Worm (Caenorhabditis elegans): ENCODE data around the gene ncs-4.
"Not testable (repeated sequence)": the region's sequence is repeated elsewhere in the genome, so short reads cannot be mapped to it uniquely, and the experiment has no call there.

ncs-4 gene

ce11 chrX:10132546-10133032 lies 43.7 kb upstream of the ncs-4 start (continued):
- TF ChIP-seq chd-7 (tag; optimal IDR thresholded peaks at IDR 0.05), result peak; percentile 54
- peak; percentile 83 for TF ChIP-seq rcor-1 (GFP tag; IDR thresholded peaks at IDR 0.05)
- peak; percentile 54 for TF ChIP-seq ZK185.1 (tag; optimal IDR thresholded peaks at IDR 0.05; ENCODE audit: poor library complexity, severe bottlenecking)
- peak; percentile 48 for TF ChIP-seq nhr-80 (tag; optimal IDR thresholded peaks at IDR 0.05)
- TF ChIP-seq K12H6.12 (tag; optimal IDR thresholded peaks at IDR 0.05), result peak; percentile 19
- peak; percentile 92 for TF ChIP-seq rpc-1 (optimal IDR thresholded peaks at IDR 0.05)
- peak; percentile 89 for TF ChIP-seq rpc-1 (tag; optimal IDR thresholded peaks at IDR 0.05)
- peak; percentile 69 for TF ChIP-seq athp-1 (tag; optimal IDR thresholded peaks at IDR 0.05)
- TF ChIP-seq snpc-4 (GFP tag; optimal IDR thresholded peaks at IDR 0.05), result peak; percentile 61
- TF ChIP-seq snpc-4 (tag; optimal IDR thresholded peaks at IDR 0.05), result peak; percentile 28 to 85 (median 56)
- TF ChIP-seq let-526 (GFP tag; IDR thresholded peaks at IDR 0.05), result peak; percentile 80
- TF ChIP-seq snpc-1.1 (tag; optimal IDR thresholded peaks at IDR 0.05; ENCODE audit: insufficient read depth), result peak; percentile 2
- TF ChIP-seq rec-8 (tag; optimal IDR thresholded peaks at IDR 0.05), result peak; percentile 49 to 50
- peak; percentile 27 for TF ChIP-seq somi-1 (GFP tag; optimal IDR thresholded peaks at IDR 0.05)
- peak; percentile 13 for TF ChIP-seq repo-1 (tag; optimal IDR thresholded peaks at IDR 0.05)
- peak; percentile 53 for TF ChIP-seq mcd-1 (GFP tag; IDR thresholded peaks at IDR 0.05)
- TF ChIP-seq lsy-27 (tag; optimal IDR thresholded peaks at IDR 0.05; ENCODE audit: borderline replicate concordance, insufficient read depth), result peak; percentile 67
- TF ChIP-seq Y53G8AR.9 (GFP tag; conservative IDR thresholded peaks at IDR 0.05), result 0 out of 2 replicates have a peak, but pooled peaks have one; percentile 18
- TF ChIP-seq attf-5 (GFP tag; optimal IDR thresholded peaks at IDR 0.05), result peak; percentile 56
- peak; percentile 80 for TF ChIP-seq B0261.1 (tag; optimal IDR thresholded peaks at IDR 0.05)
- peak; percentile 73 for TF ChIP-seq madf-10 (tag; optimal IDR thresholded peaks at IDR 0.05)
- TF ChIP-seq egrh-3 (GFP tag; IDR thresholded peaks at IDR 0.05), result peak; percentile 23; the same call in 1 of the 2 replicates
- TF ChIP-seq nhr-90 (tag; optimal IDR thresholded peaks at IDR 0.05), result peak; percentile 67
- TF ChIP-seq snpc-1.3 (tag; optimal IDR thresholded peaks at IDR 0.05; ENCODE audit: insufficient read depth), result peak; percentile 51
- TF ChIP-seq F10E7.11 (tag; optimal IDR thresholded peaks at IDR 0.05), result peak; percentile 73
- TF ChIP-seq hrde-1 (tag; optimal IDR thresholded peaks at IDR 0.05; ENCODE audit: borderline replicate concordance), result peak; percentile 35
- TF ChIP-seq atf-7 (tag; optimal IDR thresholded peaks at IDR 0.05), result peak; percentile 22
- TF ChIP-seq let-607 (tag; optimal IDR thresholded peaks at IDR 0.05), result peak in 1 of 2 experiments; percentile 54
- TF ChIP-seq F22D6.2 (tag; optimal IDR thresholded peaks at IDR 0.05), result peak; percentile 25
- TF ChIP-seq B0336.3 (GFP tag; IDR thresholded peaks at IDR 0.05), result peak; percentile 65; the same call in 1 of the 2 replicates
- not testable (repeated sequence) for TF ChIP-seq ama-1 (optimal IDR thresholded peaks at IDR 0.05)
- TF ChIP-seq ama-1 (GFP tag; optimal IDR thresholded peaks at IDR 0.05), result peak; percentile 54 to 81
- TF ChIP-seq F52B5.7 (tag; optimal IDR thresholded peaks at IDR 0.05), result peak; percentile 67
- 0 out of 2 replicates have a peak, but pooled peaks have one; percentile 24 for TF ChIP-seq attf-3 (GFP tag; conservative IDR thresholded peaks at IDR 0.05)
- peak; percentile 78 for TF ChIP-seq him-1 (tag; optimal IDR thresholded peaks at IDR 0.05)
- peak; percentile 39 for TF ChIP-seq ceh-27 (GFP tag; optimal IDR thresholded peaks at IDR 0.05)
- TF ChIP-seq ztf-26 (tag; optimal IDR thresholded peaks at IDR 0.05), result peak; percentile 36
- peak; percentile 68 for TF ChIP-seq hmg-1.2 (GFP tag; IDR thresholded peaks at IDR 0.05)
- TF ChIP-seq egl-44 (GFP tag; IDR thresholded peaks at IDR 0.05), result peak; percentile 41; the same call in 1 of the 2 replicates
- TF ChIP-seq lin-54 (GFP tag; optimal IDR thresholded peaks at IDR 0.05), result peak; percentile 45
- peak; percentile 48 for TF ChIP-seq snpc-3.4 (tag; optimal IDR thresholded peaks at IDR 0.05)

Measured in whole organism, young adult.